Fruit fly (Drosophila melanogaster): ENCODE results near the gene CG6678.

- TF ChIP-seq CG15710 (tag; optimal IDR thresholded peaks at IDR 0.05) (no peak), CG10348 (GFP tag; IDR thresholded peaks at IDR 0.05) (no peak), EcR (GFP tag; optimal IDR thresholded peaks at IDR 0.05) (no peak), CG8159 (tag; optimal IDR thresholded peaks at IDR 0.05) (no peak), Pif1A (GFP tag; optimal IDR thresholded peaks at IDR 0.05) (no peak), CG4496 (GFP tag; IDR thresholded peaks at IDR 0.05) (no peak), CG32121 (GFP tag; IDR thresholded peaks at IDR 0.05) (no peak), CG8301 (tag; optimal IDR thresholded peaks at IDR 0.05) (no peak), CG14655 (GFP tag; optimal IDR thresholded peaks at IDR 0.05) (no peak), Pif1B (GFP tag; optimal IDR thresholded peaks at IDR 0.05) (no peak)
Observed at dm6 chr3R:21880510-21880909, 6.3 kb upstream of the CG6678 start, which contains the start of gene CG31465.

Measured in whole organism, pupa.